Worm (Caenorhabditis elegans) whole organism, young adult: ENCODE data around the gene ZK688.7.

Source experiments
- B0019.2 ChIP-seq: fragments of 200-800 bp; sonication (Bioruptor generic); conservative IDR thresholded peaks from 2 replicates; pipeline ENCODE4 v1.3.6; 2022; ENCODE audit warnings: missing genetic modification reagents, missing genetic modification characterization, missing compliant biosample characterization
- B0035.1 ChIP-seq: sonication (generic microtip); optimal IDR thresholded peaks from 2 replicates; lab custom pipeline; 2016; ENCODE audit warnings: missing genetic modification characterization, mild to moderate bottlenecking, missing compliant biosample characterization, missing genotype, missing genetic modification reagents
- B0336.3 ChIP-seq: fragments of 200-800 bp; sonication (Bioruptor generic); IDR thresholded peaks from 2 replicates; pipeline ENCODE4 v1.3.6; 2022; ENCODE audit warnings: missing genetic modification characterization, missing compliant biosample characterization
- F10E7.11 ChIP-seq: sonication (generic microtip); optimal IDR thresholded peaks from 2 replicates; lab custom pipeline; 2017; ENCODE audit warnings: mild to moderate bottlenecking, missing genetic modification characterization, moderate library complexity, missing compliant biosample characterization
- F23B12.7 ChIP-seq: sonication (generic microtip); optimal IDR thresholded peaks from 2 replicates; lab custom pipeline; 2017; ENCODE audit warnings: missing genetic modification characterization, mild to moderate bottlenecking, missing compliant biosample characterization, antibody characterized with exemption, moderate library complexity; ENCODE audit not compliant: insufficient read depth
- F33H1.4 ChIP-seq: fragments of 200-800 bp; sonication (Bioruptor generic); IDR thresholded peaks from 2 replicates; pipeline ENCODE4 v1.3.6; 2022; ENCODE audit warnings: missing genetic modification reagents, missing genetic modification characterization, missing compliant biosample characterization
- F37B4.10 ChIP-seq: fragments of 200-800 bp; sonication (Bioruptor generic); IDR thresholded peaks from 2 replicates; pipeline ENCODE4 v1.3.6; 2022; ENCODE audit warnings: missing genetic modification characterization, missing compliant biosample characterization
- F39B2.1 ChIP-seq: fragments of 200-800 bp; sonication (Bioruptor generic); IDR thresholded peaks from 2 replicates; pipeline ENCODE4 v1.3.6; 2022; ENCODE audit warnings: missing genetic modification reagents, missing genetic modification characterization, missing compliant biosample characterization
- F52B5.7 ChIP-seq: sonication (generic microtip); optimal IDR thresholded peaks from 2 replicates; lab custom pipeline; 2016; ENCODE audit warnings: mild to moderate bottlenecking, missing genetic modification characterization, missing compliant biosample characterization
- F55B11.4 ChIP-seq: sonication (generic microtip); optimal IDR thresholded peaks from 2 replicates; lab custom pipeline; 2016; ENCODE audit warnings: missing compliant biosample characterization, missing genetic modification characterization, borderline replicate concordance; ENCODE audit not compliant: insufficient read depth
- T26A5.8 ChIP-seq: sonication (generic microtip); optimal IDR thresholded peaks from 2 replicates; lab custom pipeline; 2016; ENCODE audit warnings: missing genetic modification characterization, missing compliant biosample characterization
- Y53G8AR.9 ChIP-seq: fragments of 200-800 bp; sonication (Bioruptor generic); conservative IDR thresholded peaks from 2 replicates; pipeline ENCODE4 v1.3.6; 2022; ENCODE audit warnings: missing genetic modification reagents, missing genetic modification characterization, missing compliant biosample characterization
- ZK185.1 ChIP-seq: sonication (generic microtip); optimal IDR thresholded peaks from 2 replicates; lab custom pipeline; 2016; ENCODE audit warnings: mild to moderate bottlenecking, missing genetic modification characterization, missing compliant biosample characterization; ENCODE audit not compliant: poor library complexity, severe bottlenecking
- aptf-2 ChIP-seq: fragments of 200-800 bp; sonication (Bioruptor generic); conservative IDR thresholded peaks from 2 replicates; pipeline ENCODE4 v1.3.6; 2022; ENCODE audit warnings: missing genetic modification reagents, missing genetic modification characterization, missing compliant biosample characterization
- atf-7 ChIP-seq: sonication (generic microtip); optimal IDR thresholded peaks from 2 replicates; lab custom pipeline; 2017; ENCODE audit warnings: mild to moderate bottlenecking, missing genetic modification characterization, missing compliant biosample characterization
- ceh-27 ChIP-seq: fragments of 200-800 bp; sonication (Bioruptor generic); optimal IDR thresholded peaks from 2 replicates; lab custom pipeline; 2018; ENCODE audit warnings: mild to moderate bottlenecking, missing genetic modification characterization, moderate library complexity, missing compliant biosample characterization
- ceh-40 ChIP-seq: fragments of 200-800 bp; sonication (Bioruptor generic); IDR thresholded peaks from 2 replicates; pipeline ENCODE4 v1.3.6; 2022; ENCODE audit warnings: missing genetic modification characterization, missing compliant biosample characterization
- ceh-91 ChIP-seq: fragments of 200-800 bp; sonication (Bioruptor generic); IDR thresholded peaks from 2 replicates; pipeline ENCODE4 v1.3.6; 2022; ENCODE audit warnings: missing genetic modification reagents, missing genetic modification characterization, missing compliant biosample characterization
- chd-7 ChIP-seq: sonication (generic microtip); optimal IDR thresholded peaks from 2 replicates; lab custom pipeline; 2016; ENCODE audit warnings: mild to moderate bottlenecking, missing genetic modification characterization, moderate library complexity, missing compliant biosample characterization
- efl-1 ChIP-seq: fragments of 150-350 bp; optimal IDR thresholded peaks from 2 replicates; lab custom pipeline; 2014; ENCODE audit warnings: missing biosample characterization, missing genetic modification reagents, missing genetic modification characterization
- egl-44 ChIP-seq: fragments of 200-800 bp; sonication (Bioruptor generic); IDR thresholded peaks from 2 replicates; pipeline ENCODE4 v1.3.6; 2022; ENCODE audit warnings: missing genetic modification reagents, missing genetic modification characterization, missing compliant biosample characterization
- egrh-3 ChIP-seq: fragments of 200-800 bp; sonication (Bioruptor generic); IDR thresholded peaks from 2 replicates; pipeline ENCODE4 v1.3.6; 2022; ENCODE audit warnings: missing genetic modification reagents, missing genetic modification characterization, missing compliant biosample characterization
- fkh-3 ChIP-seq: sonication (generic microtip); optimal IDR thresholded peaks from 2 replicates; lab custom pipeline; 2016; ENCODE audit warnings: mild to moderate bottlenecking, missing genetic modification characterization, missing compliant biosample characterization
- hlh-12 ChIP-seq: sonication (generic microtip); optimal IDR thresholded peaks from 2 replicates; lab custom pipeline; 2016; ENCODE audit warnings: missing genetic modification characterization, missing compliant biosample characterization
- hmg-1.2 ChIP-seq: fragments of 200-800 bp; sonication (Bioruptor generic); IDR thresholded peaks from 2 replicates; pipeline ENCODE4 v1.3.6; 2022; ENCODE audit warnings: missing genetic modification reagents, missing genetic modification characterization, missing compliant biosample characterization
- hsf-1 ChIP-seq: fragments of 200-800 bp; sonication (Bioruptor generic); IDR thresholded peaks from 2 replicates; pipeline ENCODE4 v1.3.6; 2022; ENCODE audit warnings: missing genetic modification reagents, missing genetic modification characterization, missing compliant biosample characterization
- lin-26 ChIP-seq: fragments of 200-800 bp; sonication (Bioruptor generic); IDR thresholded peaks from 2 replicates; pipeline ENCODE4 v1.3.6; 2022; ENCODE audit warnings: missing genetic modification reagents, missing genetic modification characterization, missing compliant biosample characterization
- lsl-1 ChIP-seq: fragments of 200-800 bp; sonication (Bioruptor generic); optimal IDR thresholded peaks from 2 replicates; lab custom pipeline; 2018; ENCODE audit warnings: mild to moderate bottlenecking, missing genetic modification characterization, moderate library complexity, missing compliant biosample characterization
- madf-6 ChIP-seq: fragments of 200-800 bp; sonication (Bioruptor generic); IDR thresholded peaks from 2 replicates; pipeline ENCODE4 v1.3.6; 2022; ENCODE audit warnings: missing genetic modification reagents, missing genetic modification characterization, missing compliant biosample characterization
- mcd-1 ChIP-seq: fragments of 200-800 bp; sonication (Bioruptor generic); IDR thresholded peaks from 2 replicates; pipeline ENCODE4 v1.3.6; 2022; ENCODE audit warnings: missing genetic modification reagents, missing genetic modification characterization, missing compliant biosample characterization
- mxl-1 ChIP-seq: sonication (generic microtip); optimal IDR thresholded peaks from 2 replicates; lab custom pipeline; 2016; ENCODE audit warnings: missing genetic modification characterization, missing compliant biosample characterization
- nhr-120 ChIP-seq: fragments of 200-800 bp; sonication (Bioruptor generic); IDR thresholded peaks from 2 replicates; pipeline ENCODE4 v1.3.6; 2022; ENCODE audit warnings: missing genetic modification characterization, missing compliant biosample characterization
- nhr-179 ChIP-seq: sonication (generic microtip); optimal IDR thresholded peaks from 2 replicates; lab custom pipeline; 2016; ENCODE audit warnings: mild to moderate bottlenecking, missing genetic modification characterization, missing compliant biosample characterization
- snpc-3.4 ChIP-seq: sonication (generic microtip); optimal IDR thresholded peaks from 2 replicates; lab custom pipeline; 2017; ENCODE audit warnings: missing genetic modification characterization, mild to moderate bottlenecking, missing compliant biosample characterization, antibody characterized with exemption, moderate library complexity, missing genotype, missing genetic modification reagents
- snpc-4 ChIP-seq, 5 experiments: fragments of 150-350 bp in 1 of 5; sonication (generic microtip) in 4 of 5; optimal IDR thresholded peaks; 2 replicates each; lab custom pipeline; 2014 to 2018; ENCODE audit warnings: missing genetic modification characterization in 5 of 5, missing biosample characterization in 3 of 5, antibody characterized with exemption in 2 of 5, mild to moderate bottlenecking in 2 of 5, missing compliant biosample characterization in 2 of 5, missing genotype in 2 of 5, moderate library complexity in 2 of 5, missing genetic modification reagents in 1 of 5
- tlf-1 ChIP-seq: fragments of 200-800 bp; sonication (Bioruptor generic); optimal IDR thresholded peaks from 2 replicates; lab custom pipeline; 2018; ENCODE audit warnings: mild to moderate bottlenecking, missing genetic modification characterization, missing compliant biosample characterization
- zfh-2 ChIP-seq: fragments of 200-800 bp; sonication (Bioruptor generic); conservative IDR thresholded peaks from 2 replicates; pipeline ENCODE4 v1.3.6; 2022; ENCODE audit warnings: missing genetic modification reagents, missing genetic modification characterization, missing compliant biosample characterization
- ztf-18 ChIP-seq: sonication (generic microtip); optimal IDR thresholded peaks from 2 replicates; lab custom pipeline; 2016; ENCODE audit warnings: missing genotype, mild to moderate bottlenecking, missing genetic modification characterization, missing compliant biosample characterization
- ztf-25 ChIP-seq: fragments of 200-800 bp; sonication (Bioruptor generic); IDR thresholded peaks from 2 replicates; pipeline ENCODE4 v1.3.6; 2022; ENCODE audit warnings: missing genetic modification reagents, missing genetic modification characterization, missing compliant biosample characterization
- ztf-26 ChIP-seq: sonication (generic microtip); optimal IDR thresholded peaks from 2 replicates; lab custom pipeline; 2017; ENCODE audit warnings: missing genetic modification characterization, missing compliant biosample characterization
- ztf-3 ChIP-seq: fragments of 200-800 bp; sonication (Bioruptor generic); optimal IDR thresholded peaks from 2 replicates; lab custom pipeline; 2018; ENCODE audit warnings: mild to moderate bottlenecking, missing genetic modification characterization, missing compliant biosample characterization

The ZK688.7 gene

ce11 chrIII:7896925-7897324 lies 14.5 kb downstream of the ZK688.7 start, which contains the start of gene ZK688.10:
ZK688.10 (minus strand) TSS chrIII:7897025.
- TF ChIP-seq F39B2.1 (GFP tag; lab: Robert Waterston, UW) (no peak), ztf-18 (no peak), F55B11.4 (tag; lab: Kevin White, UChicago) (no peak), madf-6 (GFP tag; lab: Robert Waterston, UW) (no peak), aptf-2 (GFP tag; lab: Robert Waterston, UW) (no peak), egrh-3 (GFP tag; lab: Robert Waterston, UW) (no peak), lin-26 (GFP tag; lab: Robert Waterston, UW) (no peak), snpc-4 (GFP tag; optimal IDR thresholded peaks at IDR 0.05; lab: Kevin White, UChicago) (no peak), snpc-4 (tag; optimal IDR thresholded peaks at IDR 0.05; lab: Kevin White, UChicago) (no peak), ceh-40 (GFP tag; lab: Robert Waterston, UW) (no peak), mcd-1 (GFP tag; lab: Robert Waterston, UW) (no peak), ztf-25 (GFP tag; lab: Robert Waterston, UW) (no peak), hsf-1 (GFP tag; lab: Robert Waterston, UW) (no peak)

- TF ChIP-seq ZK185.1 (no peak), Y53G8AR.9 (GFP tag; lab: Robert Waterston, UW) (no peak), F10E7.11 (tag; lab: Kevin White, UChicago) (no peak), ceh-27 (no peak), F52B5.7 (tag; lab: Kevin White, UChicago) (no peak), tlf-1 (GFP tag; lab: Kevin White, UChicago) (no peak), madf-6 (GFP tag; lab: Robert Waterston, UW) (no peak), ztf-3 (GFP tag; lab: Kevin White, UChicago) (no peak), fkh-3 (tag; lab: Kevin White, UChicago) (no peak), nhr-179 (tag; lab: Kevin White, UChicago) (no peak), nhr-120 (GFP tag; lab: Robert Waterston, UW) (no peak), ztf-26 (tag; lab: Kevin White, UChicago) (no peak), egl-44 (GFP tag; lab: Robert Waterston, UW) (no peak), mxl-1 (tag; lab: Kevin White, UChicago) (no peak), F23B12.7 (no peak), aptf-2 (GFP tag; lab: Robert Waterston, UW) (no peak), B0019.2 (GFP tag; lab: Robert Waterston, UW) (no peak), efl-1 (GFP tag; lab: Kevin White, UChicago) (no peak), hlh-12 (no peak), ztf-25 (GFP tag; lab: Robert Waterston, UW) (no peak)
- TF ChIP-seq, all 124 proteins: peak for 0
These were observed 16.7 kb downstream of the ZK688.7 start, which contains the start of gene ZK688.4 for ce11 chrIII:7894724-7895123. ZK688.4 (plus strand) TSS chrIII:7895024.

ce11 chrIII:7893224-7893623 lies 18.2 kb downstream of the ZK688.7 start:
- no peak for TF ChIP-seq efl-1 (GFP tag; lab: Kevin White, UChicago)
- no peak for TF ChIP-seq chd-7
- TF ChIP-seq snpc-3.4 = no peak
- TF ChIP-seq B0035.1 (tag; lab: Kevin White, UChicago) = no peak
- no peak for TF ChIP-seq B0336.3 (GFP tag; lab: Robert Waterston, UW)
- no peak for TF ChIP-seq F39B2.1 (GFP tag; lab: Robert Waterston, UW)
- peak; percentile 55; the same call in 1 of the 2 replicates for TF ChIP-seq ceh-91 (GFP tag; lab: Robert Waterston, UW)
- no peak for TF ChIP-seq F37B4.10 (GFP tag; lab: Robert Waterston, UW)
- peak; percentile 85 for TF ChIP-seq lsl-1
- peak; percentile 43; the same call in 1 of the 2 replicates for TF ChIP-seq hmg-1.2 (GFP tag; lab: Robert Waterston, UW)
- TF ChIP-seq atf-7 (tag; lab: Kevin White, UChicago) = no peak
- no peak for TF ChIP-seq egl-44 (GFP tag; lab: Robert Waterston, UW)
- TF ChIP-seq T26A5.8 (tag; lab: Kevin White, UChicago) = no peak
- TF ChIP-seq zfh-2 (GFP tag; lab: Robert Waterston, UW) = no peak
- 0 out of 2 replicates have a peak, but pooled peaks have one; percentile 14 for TF ChIP-seq F33H1.4 (GFP tag; lab: Robert Waterston, UW)
- TF ChIP-seq nhr-120 (GFP tag; lab: Robert Waterston, UW) = no peak
